Worm (Caenorhabditis elegans) whole organism, L3 larva: Measurements from ENCODE around the gene F21C10.18.

ENCODE experiments used
- ZK546.5 ChIP-seq: sonication (generic microtip); optimal IDR thresholded peaks from 2 replicates; lab custom pipeline; 2017; ENCODE audit warnings: missing biosample characterization, missing genetic modification characterization
- ceh-16 ChIP-seq: sonication (generic microtip); optimal IDR thresholded peaks from 2 replicates; lab custom pipeline; 2017; ENCODE audit warnings: missing biosample characterization, missing genetic modification characterization
- elt-2 ChIP-seq: sonication (generic microtip); optimal IDR thresholded peaks from 2 replicates; lab custom pipeline; 2016; ENCODE audit warnings: missing genetic modification reagents, mild to moderate bottlenecking, missing genetic modification characterization, missing compliant biosample characterization
- jun-1 ChIP-seq: fragments of 150-350 bp; optimal IDR thresholded peaks from 2 replicates; lab custom pipeline; 2014; ENCODE audit warnings: missing biosample characterization, missing genetic modification reagents, missing genetic modification characterization
- lin-15B ChIP-seq: fragments of 150-350 bp; optimal IDR thresholded peaks from 2 replicates; lab custom pipeline; 2014; ENCODE audit warnings: missing biosample characterization, missing genetic modification characterization
- lin-39 ChIP-seq: fragments of 150-350 bp; optimal IDR thresholded peaks from 2 replicates; lab custom pipeline; 2018; ENCODE audit warnings: missing biosample characterization, missing genetic modification reagents, missing genetic modification characterization
- nhr-11 ChIP-seq: fragments of 150-350 bp; optimal IDR thresholded peaks from 2 replicates; lab custom pipeline; 2014; ENCODE audit warnings: missing biosample characterization, missing genetic modification characterization
- nhr-43 ChIP-seq: sonication (generic microtip); optimal IDR thresholded peaks from 2 replicates; lab custom pipeline; 2016; ENCODE audit warnings: mild to moderate bottlenecking, missing genetic modification characterization, missing compliant biosample characterization; ENCODE audit not compliant: poor library complexity, severe bottlenecking
- nhr-77 ChIP-seq: fragments of 150-350 bp; optimal IDR thresholded peaks from 2 replicates; lab custom pipeline; 2014; ENCODE audit warnings: missing biosample characterization, missing genetic modification characterization
- snpc-4 ChIP-seq: fragments of 150-350 bp; optimal IDR thresholded peaks from 2 replicates; lab custom pipeline; 2014; ENCODE audit warnings: missing biosample characterization, missing genetic modification characterization
- unc-39 ChIP-seq: sonication (generic microtip); optimal IDR thresholded peaks from 4 replicates; lab custom pipeline; 2017; ENCODE audit warnings: missing biosample characterization, missing genetic modification characterization

DNA sequence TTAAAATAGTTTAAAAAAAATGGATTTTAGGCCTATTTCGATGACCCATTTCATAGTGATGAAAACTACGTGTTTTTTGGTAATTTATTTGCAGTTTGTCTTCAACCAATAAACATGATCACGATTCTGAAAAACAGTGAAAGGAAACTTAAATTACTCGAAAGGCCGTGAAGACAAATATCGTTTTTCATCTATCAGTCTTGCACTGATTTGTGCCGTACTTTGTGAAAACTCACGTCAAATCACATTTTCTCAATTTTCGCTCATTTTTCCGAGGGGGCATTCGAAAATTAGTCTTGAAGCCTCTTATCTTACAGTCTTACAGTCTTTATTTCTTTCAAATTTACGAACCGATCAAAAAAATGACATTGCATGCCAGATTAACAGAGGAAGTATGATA is 49.7 kb upstream of the F21C10.18 start, which contains the start of gene C25E10.11:
- no peak for TF ChIP-seq unc-39 (tag; lab: Kevin White, UChicago)
- no peak for TF ChIP-seq snpc-4 (tag; lab: Kevin White, UChicago)
- TF ChIP-seq nhr-77: no peak
- no peak for TF ChIP-seq lin-15B
- no peak for TF ChIP-seq ZK546.5 (tag; lab: Kevin White, UChicago)
- no peak for TF ChIP-seq nhr-11
- TF ChIP-seq nhr-43: no peak
- TF ChIP-seq jun-1: no peak
- TF ChIP-seq lin-39 (tag; lab: Kevin White, UChicago): no peak
- TF ChIP-seq elt-2 (tag; lab: Kevin White, UChicago): no peak
- no peak for TF ChIP-seq ceh-16 (tag; lab: Kevin White, UChicago)
